Fruit fly (Drosophila melanogaster) whole organism, embryonic: ENCODE measurements around the gene CG5191.

ENCODE experiments used
- CG10654 ChIP-seq: fragments of 200-800 bp; sonication (Bioruptor generic); optimal IDR thresholded peaks from 2 replicates; lab custom pipeline; 2016; ENCODE audit warnings: missing biosample characterization, missing genetic modification characterization
- CG11085 ChIP-seq: fragments of 200-800 bp; sonication (Bioruptor generic); IDR thresholded peaks from 2 replicates; pipeline ENCODE4 v1.3.6; 2022; ENCODE audit warnings: missing biosample characterization, missing genetic modification characterization
- CG11398 ChIP-seq: fragments of 200-800 bp; sonication (Bioruptor generic); optimal IDR thresholded peaks from 2 replicates; lab custom pipeline; 2016; ENCODE audit warnings: missing biosample characterization, missing genetic modification characterization
- CG11560 ChIP-seq: fragments of 200-800 bp; sonication (Bioruptor generic); IDR thresholded peaks from 3 replicates; pipeline ENCODE4 v1.3.6; 2022; ENCODE audit warnings: missing biosample characterization, missing genetic modification characterization
- CG1233 ChIP-seq: fragments of 200-800 bp; sonication (Bioruptor generic); optimal IDR thresholded peaks from 4 replicates; lab custom pipeline; 2018; ENCODE audit warnings: missing biosample characterization, mild to moderate bottlenecking, missing genetic modification characterization
- CG14965 ChIP-seq: fragments of 200-800 bp; sonication (Bioruptor generic); optimal IDR thresholded peaks from 2 replicates; lab custom pipeline; 2016; ENCODE audit warnings: missing biosample characterization, missing genetic modification characterization, borderline replicate concordance
- CG17186 ChIP-seq: fragments of 200-800 bp; sonication (Bioruptor generic); optimal IDR thresholded peaks from 3 replicates; lab custom pipeline; 2017; ENCODE audit warnings: missing biosample characterization, missing genetic modification reagents, missing genetic modification characterization
- CG30403 ChIP-seq: fragments of 200-800 bp; sonication (Bioruptor generic); optimal IDR thresholded peaks from 3 replicates; lab custom pipeline; 2016; ENCODE audit warnings: missing biosample characterization, missing genetic modification characterization
- CG3281 ChIP-seq: fragments of 200-800 bp; sonication (Bioruptor generic); optimal IDR thresholded peaks from 3 replicates; lab custom pipeline; 2017; ENCODE audit warnings: missing biosample characterization, mild to moderate bottlenecking, missing genetic modification characterization
- CG4707 ChIP-seq: fragments of 200-800 bp; sonication (Bioruptor generic); optimal IDR thresholded peaks from 2 replicates; lab custom pipeline; 2018; ENCODE audit warnings: missing biosample characterization, mild to moderate bottlenecking, missing genetic modification characterization, moderate library complexity
- CG7271 ChIP-seq: fragments of 200-800 bp; sonication (Bioruptor generic); optimal IDR thresholded peaks from 2 replicates; lab custom pipeline; 2018; ENCODE audit warnings: missing biosample characterization, mild to moderate bottlenecking, missing genetic modification characterization, moderate library complexity
- CG7372 ChIP-seq: fragments of 200-800 bp; sonication (Bioruptor generic); IDR thresholded peaks from 2 replicates; pipeline ENCODE4 v1.3.6; 2022; ENCODE audit warnings: missing biosample characterization, missing genetic modification characterization
- CG7839 ChIP-seq: fragments of 200-800 bp; sonication (Bioruptor generic); optimal IDR thresholded peaks from 3 replicates; lab custom pipeline; 2018; ENCODE audit warnings: missing biosample characterization, mild to moderate bottlenecking, missing genetic modification characterization, moderate library complexity
- CG7987 ChIP-seq: fragments of 200-800 bp; sonication (Bioruptor generic); optimal IDR thresholded peaks from 2 replicates; lab custom pipeline; 2018; ENCODE audit warnings: missing biosample characterization, mild to moderate bottlenecking, missing genetic modification characterization, moderate library complexity
- CG9437 ChIP-seq: fragments of 200-800 bp; sonication (Bioruptor generic); optimal IDR thresholded peaks from 2 replicates; lab custom pipeline; 2018; ENCODE audit warnings: missing biosample characterization, mild to moderate bottlenecking, missing genetic modification characterization
- Chrac-16 ChIP-seq: fragments of 200-800 bp; sonication (Bioruptor generic); optimal IDR thresholded peaks from 3 replicates; lab custom pipeline; 2016; ENCODE audit warnings: missing biosample characterization, missing genetic modification characterization
- Dp ChIP-seq: fragments of 200-800 bp; sonication (Bioruptor generic); optimal IDR thresholded peaks from 2 replicates; lab custom pipeline; 2018; ENCODE audit warnings: missing biosample characterization, mild to moderate bottlenecking, missing genetic modification characterization, moderate library complexity
- H2.0 ChIP-seq: fragments of 200-800 bp; sonication (Bioruptor generic); IDR thresholded peaks from 2 replicates; pipeline ENCODE4 v1.3.6; 2022; ENCODE audit warnings: missing biosample characterization, missing genetic modification characterization
- Hey ChIP-seq: fragments of 200-800 bp; sonication (Bioruptor generic); optimal IDR thresholded peaks from 3 replicates; lab custom pipeline; 2018; ENCODE audit warnings: missing biosample characterization, mild to moderate bottlenecking, missing genetic modification characterization
- MTF-1 ChIP-seq: fragments of 200-800 bp; sonication (Bioruptor generic); optimal IDR thresholded peaks from 2 replicates; lab custom pipeline; 2018; ENCODE audit warnings: missing biosample characterization, mild to moderate bottlenecking, missing genetic modification characterization, borderline replicate concordance
- Max ChIP-seq: fragments of 200-800 bp; sonication (Bioruptor generic); optimal IDR thresholded peaks from 2 replicates; lab custom pipeline; 2016; ENCODE audit warnings: missing biosample characterization, mild to moderate bottlenecking, missing genetic modification characterization
- Nf-YB ChIP-seq: fragments of 200-800 bp; sonication (Bioruptor generic); optimal IDR thresholded peaks from 3 replicates; lab custom pipeline; 2019; ENCODE audit warnings: missing biosample characterization, mild to moderate bottlenecking, missing genetic modification characterization, moderate library complexity
- TFAM ChIP-seq: fragments of 200-800 bp; sonication (Bioruptor generic); optimal IDR thresholded peaks from 2 replicates; lab custom pipeline; 2017; ENCODE audit warnings: missing biosample characterization, missing genetic modification characterization, inconsistent platforms
- Xrp1 ChIP-seq: fragments of 200-800 bp; sonication (Bioruptor generic); IDR thresholded peaks from 2 replicates; pipeline ENCODE4 v1.3.6; 2022; ENCODE audit warnings: missing biosample characterization, missing genetic modification characterization
- ac ChIP-seq: fragments of 200-800 bp; sonication (Bioruptor generic); optimal IDR thresholded peaks from 3 replicates; lab custom pipeline; 2017; ENCODE audit warnings: missing biosample characterization, mild to moderate bottlenecking, missing genetic modification characterization
- aop ChIP-seq: fragments of 200-800 bp; sonication (Bioruptor generic); IDR thresholded peaks from 2 replicates; pipeline ENCODE4 v1.3.6; 2022; ENCODE audit warnings: missing biosample characterization, missing genetic modification characterization
- cad ChIP-seq: fragments of >200 bp; optimal IDR thresholded peaks from 2 replicates; lab custom pipeline; 2017; ENCODE audit warnings: missing biosample characterization, missing genetic modification characterization
- corto ChIP-seq: fragments of 200-800 bp; sonication (Bioruptor generic); optimal IDR thresholded peaks from 2 replicates; lab custom pipeline; 2016; ENCODE audit warnings: missing biosample characterization, mild to moderate bottlenecking, missing genetic modification characterization, moderate library complexity
- dati ChIP-seq: fragments of 200-800 bp; sonication (Bioruptor generic); IDR thresholded peaks from 2 replicates; pipeline ENCODE4 v1.3.6; 2022; ENCODE audit warnings: missing biosample characterization, missing genetic modification characterization
- eyg ChIP-seq: fragments of 200-800 bp; sonication (Bioruptor generic); optimal IDR thresholded peaks from 3 replicates; lab custom pipeline; 2016; ENCODE audit warnings: missing biosample characterization, missing genetic modification characterization
- gcm2 ChIP-seq: fragments of 200-800 bp; sonication (Bioruptor generic); optimal IDR thresholded peaks from 2 replicates; lab custom pipeline; 2016; ENCODE audit warnings: missing biosample characterization, missing genetic modification characterization
- gfzf ChIP-seq: fragments of 200-800 bp; sonication (Bioruptor generic); optimal IDR thresholded peaks from 2 replicates; lab custom pipeline; 2016; ENCODE audit warnings: missing biosample characterization, mild to moderate bottlenecking, missing genetic modification characterization, moderate library complexity
- gsb ChIP-seq: fragments of 200-800 bp; sonication (Bioruptor generic); IDR thresholded peaks from 2 replicates; pipeline ENCODE4 v1.3.6; 2022; ENCODE audit warnings: missing biosample characterization, missing genetic modification characterization
- gsb-n ChIP-seq: fragments of 200-800 bp; sonication (Bioruptor generic); optimal IDR thresholded peaks from 3 replicates; lab custom pipeline; 2018; ENCODE audit warnings: missing biosample characterization, mild to moderate bottlenecking, missing genetic modification characterization
- jigr1 ChIP-seq: fragments of 200-800 bp; sonication (Bioruptor generic); IDR thresholded peaks from 3 replicates; pipeline ENCODE4 v1.3.6; 2022; ENCODE audit warnings: missing biosample characterization, missing genetic modification characterization
- klu ChIP-seq: fragments of 200-800 bp; sonication (Bioruptor generic); IDR thresholded peaks from 2 replicates; pipeline ENCODE4 v1.3.6; 2022; ENCODE audit warnings: missing biosample characterization, missing genetic modification characterization
- kni ChIP-seq: fragments of 200-800 bp; sonication (Bioruptor generic); optimal IDR thresholded peaks from 3 replicates; lab custom pipeline; 2017; ENCODE audit warnings: mild to moderate bottlenecking, missing biosample characterization, missing genetic modification reagents, missing genetic modification characterization
- nerfin-1 ChIP-seq: fragments of 200-800 bp; sonication (Bioruptor generic); optimal IDR thresholded peaks from 3 replicates; lab custom pipeline; 2019; ENCODE audit warnings: missing biosample characterization, mild to moderate bottlenecking, missing genetic modification characterization, moderate library complexity
- nom ChIP-seq: fragments of 200-800 bp; sonication (Bioruptor generic); optimal IDR thresholded peaks from 2 replicates; lab custom pipeline; 2017; ENCODE audit warnings: missing biosample characterization, missing genetic modification characterization, mild to moderate bottlenecking, moderate library complexity, missing genetic modification reagents
- peb ChIP-seq: fragments of 200-800 bp; sonication (Bioruptor generic); IDR thresholded peaks from 2 replicates; pipeline ENCODE4 v1.3.6; 2022; ENCODE audit warnings: missing biosample characterization, missing genetic modification characterization
- phol ChIP-seq: fragments of 200-800 bp; sonication (Bioruptor generic); optimal IDR thresholded peaks from 3 replicates; lab custom pipeline; 2018; ENCODE audit warnings: missing biosample characterization, mild to moderate bottlenecking, missing genetic modification characterization, moderate library complexity
- prd ChIP-seq, 3 experiments: fragments of >200 bp in 2 of 3; fragments of 200-800 bp in 1 of 3; sonication (Bioruptor generic) in 1 of 3; optimal IDR thresholded peaks in 2 of 3; IDR thresholded peaks in 1 of 3; 2 replicates in 2 of 3; 3 replicates in 1 of 3; pipeline versions ENCODE4 v1.3.6 to Lab custom; 2017 to 2022; ENCODE audit warnings: missing biosample characterization in 1 of 3, missing genetic modification characterization in 1 of 3
- pros ChIP-seq: fragments of 200-800 bp; sonication (Bioruptor generic); optimal IDR thresholded peaks from 3 replicates; lab custom pipeline; 2019; ENCODE audit warnings: missing biosample characterization, mild to moderate bottlenecking, missing genetic modification characterization, moderate library complexity
- pum ChIP-seq: fragments of 200-800 bp; sonication (Bioruptor generic); optimal IDR thresholded peaks from 2 replicates; lab custom pipeline; 2016; ENCODE audit warnings: missing biosample characterization, missing genetic modification characterization
- sisA ChIP-seq: fragments of 200-800 bp; sonication (Bioruptor generic); IDR thresholded peaks from 2 replicates; pipeline ENCODE4 v1.3.6; 2022; ENCODE audit warnings: missing biosample characterization, missing genetic modification characterization
- slbo ChIP-seq: fragments of 200-800 bp; sonication (Bioruptor generic); IDR thresholded peaks from 2 replicates; pipeline ENCODE4 v1.3.6; 2022; ENCODE audit warnings: missing biosample characterization, missing genetic modification characterization
- sob ChIP-seq: fragments of 200-800 bp; sonication (Bioruptor generic); IDR thresholded peaks from 2 replicates; pipeline ENCODE4 v1.3.6; 2022; ENCODE audit warnings: missing biosample characterization, missing genetic modification characterization
- yki ChIP-seq: fragments of >200 bp; optimal IDR thresholded peaks from 3 replicates; lab custom pipeline; 2018
- zen ChIP-seq: fragments of 200-800 bp; sonication (Bioruptor generic); optimal IDR thresholded peaks from 3 replicates; lab custom pipeline; 2018; ENCODE audit warnings: missing biosample characterization, mild to moderate bottlenecking, missing genetic modification characterization, moderate library complexity

The CG5191 gene

DNA sequence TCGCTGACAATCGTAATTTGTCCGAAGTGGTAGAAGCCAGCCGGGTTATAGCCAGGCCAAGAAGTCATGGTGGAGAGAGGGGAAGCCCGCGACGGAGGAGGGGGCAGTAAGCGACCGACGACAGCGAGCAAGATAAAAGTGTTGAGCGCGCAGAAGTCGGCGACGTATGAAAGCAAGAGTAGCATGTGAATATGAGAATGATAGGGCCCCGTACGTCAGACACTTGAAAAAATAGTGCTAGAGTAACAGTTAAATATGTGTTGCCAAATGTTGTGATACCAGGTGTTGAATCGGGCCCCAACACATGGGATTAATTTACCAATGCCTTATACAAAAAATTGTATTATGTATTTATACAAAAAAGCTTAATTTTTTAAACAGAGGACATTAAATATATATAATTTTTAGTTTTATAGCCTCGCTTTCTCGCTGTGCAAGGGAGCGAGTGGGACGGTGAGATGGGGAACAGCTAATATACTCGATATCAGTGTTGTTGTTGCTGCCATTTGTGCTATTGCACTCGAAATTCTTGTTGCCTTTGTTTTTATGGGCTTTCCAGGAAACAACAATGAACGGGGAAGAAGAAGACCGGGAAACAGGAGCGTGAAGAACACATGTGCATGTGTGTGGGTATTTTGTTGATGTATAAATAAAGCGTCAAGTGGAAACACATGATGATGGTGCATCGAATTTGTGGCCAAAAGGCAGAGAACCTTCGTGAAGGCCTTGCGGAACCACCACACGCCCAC is 10.6 kb upstream of the CG5191 start (continued):
- TF ChIP-seq CG10654 (GFP tag; lab: Kevin White, UChicago) = peak; percentile 84
- TF ChIP-seq CG4707 (GFP tag; lab: Kevin White, UChicago) = peak; percentile 17
- TF ChIP-seq yki (lab: Kevin White, UChicago) = no peak
- TF ChIP-seq nom = peak; percentile 78
- peak; percentile 47 for TF ChIP-seq CG7987
- peak; percentile 68 for TF ChIP-seq Max (GFP tag; lab: Kevin White, UChicago)
- peak; percentile 46 for TF ChIP-seq TFAM (GFP tag; lab: Kevin White, UChicago)
- TF ChIP-seq gsb (GFP tag; lab: Robert Waterston, UW) = peak; percentile 84
- peak; percentile 96 for TF ChIP-seq Hey (tag; lab: Kevin White, UChicago)
- TF ChIP-seq CG9437 (GFP tag; lab: Kevin White, UChicago) = peak; percentile 71
- peak; percentile 72; the same call in 1 of the 2 replicates for TF ChIP-seq H2.0 (GFP tag; lab: Robert Waterston, UW)
- TF ChIP-seq jigr1 = peak; percentile 50; the same call in 1 of the 3 replicates
- peak; percentile 78 for TF ChIP-seq CG11560
- peak; percentile 24 for TF ChIP-seq cad (GFP tag; lab: Kevin White, UChicago)
- peak; percentile 12 for TF ChIP-seq pum (GFP tag; lab: Kevin White, UChicago)
- TF ChIP-seq CG14965 = no peak
- TF ChIP-seq Chrac-16 (GFP tag; lab: Kevin White, UChicago) = peak; percentile 70
- no peak for TF ChIP-seq CG17186
- TF ChIP-seq slbo (GFP tag; lab: Robert Waterston, UW) = peak; percentile 83
- TF ChIP-seq gfzf (GFP tag; lab: Kevin White, UChicago) = no peak
- peak; percentile 71 for TF ChIP-seq klu (GFP tag; lab: Robert Waterston, UW)
- TF ChIP-seq sisA (GFP tag; lab: Robert Waterston, UW) = peak; percentile 85
- TF ChIP-seq aop (GFP tag; lab: Robert Waterston, UW) = no peak
- TF ChIP-seq Nf-YB (GFP tag; lab: Kevin White, UChicago) = peak; percentile 54
- TF ChIP-seq peb = peak; percentile 73
- TF ChIP-seq eyg (GFP tag; lab: Kevin White, UChicago) = peak; percentile 4
- peak; percentile 90 for TF ChIP-seq CG7839 (tag; lab: Kevin White, UChicago)
- TF ChIP-seq Xrp1 (GFP tag; lab: Robert Waterston, UW) = peak; percentile 87
- no peak for TF ChIP-seq kni (GFP tag; lab: Kevin White, UChicago)
- TF ChIP-seq CG7372 (GFP tag; lab: Robert Waterston, UW) = peak; percentile 77
- peak; percentile 90 for TF ChIP-seq phol (tag; lab: Kevin White, UChicago)
- peak; percentile 80 for TF ChIP-seq CG1233 (GFP tag; lab: Kevin White, UChicago)
- peak; percentile 84 for TF ChIP-seq sob (GFP tag; lab: Robert Waterston, UW)
- TF ChIP-seq corto (GFP tag; lab: Kevin White, UChicago) = peak; percentile 90
- no peak for TF ChIP-seq prd (optimal IDR thresholded peaks at IDR 0.05; lab: Kevin White, UChicago)
- TF ChIP-seq prd (GFP tag; IDR thresholded peaks at IDR 0.05; lab: Robert Waterston, UW) = peak; percentile 87
- TF ChIP-seq dati (GFP tag; lab: Robert Waterston, UW) = peak; percentile 62; the same call in 1 of the 2 replicates
- peak; percentile 64 for TF ChIP-seq zen
- TF ChIP-seq pros (GFP tag; lab: Kevin White, UChicago) = no peak
- TF ChIP-seq gcm2 (GFP tag; lab: Kevin White, UChicago) = peak; percentile 65
- TF ChIP-seq ac (GFP tag; lab: Kevin White, UChicago) = peak; percentile 69
- TF ChIP-seq gsb-n (tag; lab: Kevin White, UChicago) = peak; percentile 71
- TF ChIP-seq MTF-1 (GFP tag; lab: Kevin White, UChicago) = peak; percentile 43
- peak; percentile 64 for TF ChIP-seq nerfin-1 (tag; lab: Kevin White, UChicago)
- TF ChIP-seq CG30403 (GFP tag; lab: Kevin White, UChicago) = peak; percentile 81
- TF ChIP-seq Dp (GFP tag; lab: Kevin White, UChicago) = no peak
- no peak for TF ChIP-seq CG11398 (GFP tag; lab: Kevin White, UChicago)
- TF ChIP-seq CG7271 = no peak
- TF ChIP-seq CG11085 (GFP tag; lab: Robert Waterston, UW) = peak; percentile 66
- TF ChIP-seq CG3281 (GFP tag; lab: Kevin White, UChicago) = peak; percentile 87
